Fruit fly (Drosophila melanogaster): ENCODE measurements around the gene GATAd.
A peak's percentile ranks its signal among the peaks of the same experiment; 100 is the strongest.

The GATAd gene

dm6 chr2L:10375464-10376236 lies 42.1 kb downstream of the GATAd start, which contains the start of the genes CG33303 and dpr19 (continued):
- peak; percentile 16 for TF ChIP-seq Max (GFP tag; optimal IDR thresholded peaks at IDR 0.05)
- TF ChIP-seq prd (optimal IDR thresholded peaks at IDR 0.05): no peak
- TF ChIP-seq prd (GFP tag; IDR thresholded peaks at IDR 0.05): peak; percentile 27; the same call in 1 of the 3 replicates
- TF ChIP-seq wdn (GFP tag; IDR thresholded peaks at IDR 0.05): no peak
- TF ChIP-seq CG3847 (GFP tag; IDR thresholded peaks at IDR 0.05): peak; percentile 41; the same call in 1 of the 2 replicates
- TF ChIP-seq row (GFP tag; IDR thresholded peaks at IDR 0.05): peak; percentile 83
- TF ChIP-seq fd3F (GFP tag; optimal IDR thresholded peaks at IDR 0.05): peak; percentile 58
- TF ChIP-seq CG14860 (GFP tag; IDR thresholded peaks at IDR 0.05; ENCODE audit: partially characterized antibody): no peak
- TF ChIP-seq twi (tag; optimal IDR thresholded peaks at IDR 0.05): peak; percentile 71
- TF ChIP-seq Neu2 (GFP tag; optimal IDR thresholded peaks at IDR 0.05; ENCODE audit: borderline replicate concordance): no peak
- TF ChIP-seq CG33557 (GFP tag; optimal IDR thresholded peaks at IDR 0.05): peak; percentile 74
- no peak for TF ChIP-seq gsb (GFP tag; IDR thresholded peaks at IDR 0.05)
- peak; percentile 68 for TF ChIP-seq B-H2 (GFP tag; optimal IDR thresholded peaks at IDR 0.05)
- no peak for TF ChIP-seq Tbp (GFP tag; optimal IDR thresholded peaks at IDR 0.05)
- peak; percentile 48 for TF ChIP-seq CG3995 (GFP tag; optimal IDR thresholded peaks at IDR 0.05)
- peak; percentile 84 for TF ChIP-seq CG17359 (tag; optimal IDR thresholded peaks at IDR 0.05)
- peak; percentile 63; the same call in 1 of the 2 replicates for TF ChIP-seq CG11696 (GFP tag; IDR thresholded peaks at IDR 0.05)
- peak; percentile 76 for TF ChIP-seq nerfin-1 (tag; optimal IDR thresholded peaks at IDR 0.05)
- no peak for TF ChIP-seq repo (GFP tag; optimal IDR thresholded peaks at IDR 0.05)
- no peak for TF ChIP-seq hth (optimal IDR thresholded peaks at IDR 0.05)
- TF ChIP-seq CG11085 (GFP tag; IDR thresholded peaks at IDR 0.05): no peak
- TF ChIP-seq HLH54F (GFP tag; optimal IDR thresholded peaks at IDR 0.05): no peak
- no peak for TF ChIP-seq btn (GFP tag; optimal IDR thresholded peaks at IDR 0.05)
- TF ChIP-seq Jarid2 (GFP tag; optimal IDR thresholded peaks at IDR 0.05): no peak
- peak; percentile 36 for TF ChIP-seq CG2875 (GFP tag; optimal IDR thresholded peaks at IDR 0.05)
- no peak for TF ChIP-seq nerfin-2 (GFP tag; IDR thresholded peaks at IDR 0.05; ENCODE audit: partially characterized antibody)
- peak; percentile 60; the same call in 1 of the 2 replicates for TF ChIP-seq ssp (GFP tag; IDR thresholded peaks at IDR 0.05)
- TF ChIP-seq dpn (GFP tag; optimal IDR thresholded peaks at IDR 0.05): peak in 1 of 2 experiments; percentile 50
- TF ChIP-seq abd-A (tag; optimal IDR thresholded peaks at IDR 0.05): no peak
- peak; percentile 29 for TF ChIP-seq CG17912 (GFP tag; optimal IDR thresholded peaks at IDR 0.05)
- TF ChIP-seq aop (GFP tag; IDR thresholded peaks at IDR 0.05): no peak
- TF ChIP-seq corto (GFP tag; optimal IDR thresholded peaks at IDR 0.05): no peak
- peak; percentile 49 for TF ChIP-seq CG12104 (GFP tag; optimal IDR thresholded peaks at IDR 0.05)
- peak; percentile 48 for TF ChIP-seq Fer2 (tag; optimal IDR thresholded peaks at IDR 0.05)
- TF ChIP-seq Dref (GFP tag; IDR thresholded peaks at IDR 0.05): no peak
- TF ChIP-seq CG4820 (GFP tag; optimal IDR thresholded peaks at IDR 0.05): peak; percentile 41
- no peak for TF ChIP-seq CHES-1-like (GFP tag; optimal IDR thresholded peaks at IDR 0.05)
- no peak for TF ChIP-seq ham (GFP tag; IDR thresholded peaks at IDR 0.05)
- TF ChIP-seq CG8478 (optimal IDR thresholded peaks at IDR 0.05): no peak
- TF ChIP-seq BtbVII (GFP tag; optimal IDR thresholded peaks at IDR 0.05): peak; percentile 49
- TF ChIP-seq vvl (GFP tag; IDR thresholded peaks at IDR 0.05): peak; percentile 83
- peak in 1 of 2 experiments; percentile 83 for TF ChIP-seq bsh (GFP tag; optimal IDR thresholded peaks at IDR 0.05)
- TF ChIP-seq Myb (GFP tag; optimal IDR thresholded peaks at IDR 0.05): no peak
- TF ChIP-seq ind (GFP tag; optimal IDR thresholded peaks at IDR 0.05): peak; percentile 43
- TF ChIP-seq CG18599 (GFP tag; optimal IDR thresholded peaks at IDR 0.05): peak; percentile 62
- peak; percentile 18 for TF ChIP-seq CG17802 (tag; optimal IDR thresholded peaks at IDR 0.05)
- no peak for TF ChIP-seq CG11093 (GFP tag; IDR thresholded peaks at IDR 0.05)
- peak; percentile 68 for TF ChIP-seq Med (GFP tag)
- TF ChIP-seq hb (GFP tag; IDR thresholded peaks at IDR 0.05; ENCODE audit: partially characterized antibody): no peak
- TF ChIP-seq CG11695 (GFP tag; IDR thresholded peaks at IDR 0.05): peak; percentile 76

Measured in whole organism, embryonic.